Worm (Caenorhabditis elegans) whole organism, L4 larva: ENCODE measurements around the gene vang-1.

Source experiments
- F26F4.8 ChIP-seq: fragments of 200-800 bp; sonication (Bioruptor generic); conservative IDR thresholded peaks from 2 replicates; pipeline ENCODE4 v1.3.6; 2022; ENCODE audit warnings: missing genetic modification characterization, missing compliant biosample characterization
- F37D6.2 ChIP-seq: sonication (generic microtip); optimal IDR thresholded peaks from 2 replicates; lab custom pipeline; 2016; ENCODE audit warnings: mild to moderate bottlenecking, missing genetic modification characterization, missing compliant biosample characterization
- R02D3.7 ChIP-seq: fragments of 150-350 bp; sonication (generic microtip); optimal IDR thresholded peaks from 3 replicates; lab custom pipeline; 2014; ENCODE audit warnings: missing biosample characterization, missing genetic modification characterization
- Y48G9A.11 ChIP-seq: fragments of 200-800 bp; sonication (Bioruptor generic); IDR thresholded peaks from 2 replicates; pipeline ENCODE4 v1.3.6; 2022; ENCODE audit warnings: missing genetic modification reagents, missing genetic modification characterization, missing compliant biosample characterization
- Y5F2A.4 ChIP-seq: fragments of 200-800 bp; sonication (Bioruptor generic); optimal IDR thresholded peaks from 2 replicates; lab custom pipeline; 2018; ENCODE audit warnings: mild to moderate bottlenecking, missing genetic modification characterization, missing compliant biosample characterization
- Y75B8A.6 ChIP-seq: fragments of 200-800 bp; sonication (Bioruptor generic); IDR thresholded peaks from 2 replicates; pipeline ENCODE4 v1.3.6; 2022; ENCODE audit warnings: missing genetic modification reagents, missing genetic modification characterization, missing compliant biosample characterization
- ZK337.2 ChIP-seq: fragments of 200-800 bp; sonication (Bioruptor generic); IDR thresholded peaks from 2 replicates; pipeline ENCODE4 v1.3.6; 2022; ENCODE audit warnings: missing genetic modification reagents, missing genetic modification characterization, missing compliant biosample characterization
- aha-1 ChIP-seq: fragments of 150-350 bp; peaks from one replicate; lab custom pipeline; 2014; ENCODE audit warnings: missing biosample characterization, missing genetic modification characterization
- ama-1 ChIP-seq: fragments of 150-350 bp; optimal IDR thresholded peaks from 2 replicates; lab custom pipeline; 2014; ENCODE audit warnings: inconsistent platforms, mixed read lengths
- cey-2 ChIP-seq: sonication (generic microtip); optimal IDR thresholded peaks from 3 replicates; lab custom pipeline; 2017; ENCODE audit warnings: missing genetic modification characterization, mild to moderate bottlenecking, missing compliant biosample characterization, antibody characterized with exemption, borderline replicate concordance; ENCODE audit not compliant: insufficient read depth
- daf-16 ChIP-seq, 3 experiments: sonication (generic microtip); optimal IDR thresholded peaks; 2 replicates each; lab custom pipeline; 2016 to 2017; ENCODE audit warnings: missing genetic modification characterization in 3 of 3, missing genetic modification reagents in 3 of 3, mild to moderate bottlenecking in 2 of 3, missing compliant biosample characterization in 2 of 3, missing biosample characterization in 1 of 3, moderate library complexity in 1 of 3
- daf-19 ChIP-seq: fragments of 200-800 bp; sonication (Bioruptor generic); conservative IDR thresholded peaks from 2 replicates; pipeline ENCODE4 v1.3.6; 2022; ENCODE audit warnings: missing genetic modification characterization, missing compliant biosample characterization
- dmd-6 ChIP-seq: fragments of 200-800 bp; sonication (Bioruptor generic); IDR thresholded peaks from 2 replicates; pipeline ENCODE4 v1.3.6; 2022; ENCODE audit warnings: missing genetic modification reagents, missing genetic modification characterization, missing compliant biosample characterization
- dmd-9 ChIP-seq: fragments of 200-800 bp; sonication (Bioruptor generic); IDR thresholded peaks from 2 replicates; pipeline ENCODE4 v1.3.6; 2022; ENCODE audit warnings: missing genetic modification reagents, missing genetic modification characterization, missing compliant biosample characterization
- dve-1 ChIP-seq: sonication (generic microtip); optimal IDR thresholded peaks from 2 replicates; lab custom pipeline; 2017; ENCODE audit warnings: antibody characterized with exemption, mild to moderate bottlenecking, missing genetic modification characterization, missing compliant biosample characterization; ENCODE audit not compliant: insufficient read depth
- egl-27 ChIP-seq: sonication (generic microtip); optimal IDR thresholded peaks from 3 replicates; lab custom pipeline; 2017; ENCODE audit warnings: missing biosample characterization, missing genetic modification reagents, missing genetic modification characterization
- gei-8 ChIP-seq: fragments of 200-800 bp; sonication (Bioruptor generic); optimal IDR thresholded peaks from 2 replicates; lab custom pipeline; 2018; ENCODE audit warnings: mild to moderate bottlenecking, missing genetic modification characterization, missing compliant biosample characterization
- hlh-11 ChIP-seq: fragments of 200-800 bp; sonication (Bioruptor generic); optimal IDR thresholded peaks from 2 replicates; lab custom pipeline; 2018; ENCODE audit warnings: mild to moderate bottlenecking, missing genetic modification characterization, missing compliant biosample characterization
- hlh-30 ChIP-seq: sonication (generic microtip); optimal IDR thresholded peaks from 2 replicates; lab custom pipeline; 2017; ENCODE audit warnings: antibody characterized with exemption, mild to moderate bottlenecking, missing genetic modification characterization, missing compliant biosample characterization; ENCODE audit not compliant: insufficient read depth
- hmg-1.1 ChIP-seq: fragments of 200-800 bp; sonication (Bioruptor generic); IDR thresholded peaks from 2 replicates; pipeline ENCODE4 v1.3.6; 2022; ENCODE audit warnings: missing genetic modification reagents, missing genetic modification characterization, missing compliant biosample characterization
- lim-7 ChIP-seq: fragments of 200-800 bp; sonication (Bioruptor generic); IDR thresholded peaks from 2 replicates; pipeline ENCODE4 v1.3.6; 2022; ENCODE audit warnings: missing genetic modification characterization, missing compliant biosample characterization
- lin-15B ChIP-seq: fragments of 150-350 bp; sonication (generic microtip); optimal IDR thresholded peaks from 3 replicates; lab custom pipeline; 2014; ENCODE audit warnings: missing biosample characterization, missing genetic modification characterization
- lin-29 ChIP-seq: fragments of 200-800 bp; sonication (Bioruptor generic); IDR thresholded peaks from 2 replicates; pipeline ENCODE4 v1.3.6; 2022; ENCODE audit warnings: missing genetic modification reagents, missing genetic modification characterization, missing compliant biosample characterization
- lsy-2 ChIP-seq, 2 experiments: fragments of 150-350 bp in 1 of 2; sonication (generic microtip) in 1 of 2; optimal IDR thresholded peaks; 2 replicates each; lab custom pipeline; 2014 to 2017; ENCODE audit warnings: missing biosample characterization in 2 of 2, missing genetic modification characterization in 2 of 2
- madf-9 ChIP-seq: fragments of 200-800 bp; sonication (Bioruptor generic); conservative IDR thresholded peaks from 2 replicates; pipeline ENCODE4 v1.3.6; 2022; ENCODE audit warnings: missing genetic modification reagents, missing genetic modification characterization, missing compliant biosample characterization
- mdl-1 ChIP-seq, 2 experiments: fragments of 150-350 bp in 1 of 2; sonication (generic microtip) in 1 of 2; optimal IDR thresholded peaks; 2 replicates each; lab custom pipeline; 2014 to 2017; ENCODE audit warnings: missing biosample characterization in 2 of 2, missing genetic modification characterization in 2 of 2
- mep-1 ChIP-seq: fragments of 150-350 bp; sonication (generic microtip); optimal IDR thresholded peaks from 3 replicates; lab custom pipeline; 2014; ENCODE audit warnings: missing biosample characterization, missing genetic modification characterization
- mes-2 ChIP-seq: sonication (generic microtip); optimal IDR thresholded peaks from 2 replicates; lab custom pipeline; 2016; ENCODE audit warnings: missing genotype, mild to moderate bottlenecking, missing genetic modification characterization, missing compliant biosample characterization; ENCODE audit not compliant: poor library complexity, severe bottlenecking
- mxl-2 ChIP-seq: fragments of 200-800 bp; sonication (Bioruptor generic); conservative IDR thresholded peaks from 2 replicates; pipeline ENCODE4 v1.3.6; 2022; ENCODE audit warnings: missing genetic modification reagents, missing genetic modification characterization, missing compliant biosample characterization
- nhr-10 ChIP-seq: fragments of 150-350 bp; optimal IDR thresholded peaks from 2 replicates; lab custom pipeline; 2014; ENCODE audit warnings: missing biosample characterization, missing genetic modification characterization
- nhr-11 ChIP-seq: fragments of 150-350 bp; optimal IDR thresholded peaks from 2 replicates; lab custom pipeline; 2014; ENCODE audit warnings: missing biosample characterization, missing genetic modification characterization
- nhr-28 ChIP-seq: fragments of 150-350 bp; optimal IDR thresholded peaks from 2 replicates; lab custom pipeline; 2014; ENCODE audit warnings: missing biosample characterization, missing genetic modification characterization
- nhr-48 ChIP-seq: sonication (generic microtip); optimal IDR thresholded peaks from 2 replicates; lab custom pipeline; 2016; ENCODE audit warnings: mild to moderate bottlenecking, missing genetic modification characterization, missing compliant biosample characterization
- php-3 ChIP-seq: fragments of 200-800 bp; sonication (Bioruptor generic); IDR thresholded peaks from 2 replicates; pipeline ENCODE4 v1.3.6; 2022; ENCODE audit warnings: missing genetic modification reagents, missing genetic modification characterization, missing compliant biosample characterization
- pqm-1 ChIP-seq: sonication (generic microtip); optimal IDR thresholded peaks from 2 replicates; lab custom pipeline; 2017; ENCODE audit warnings: missing biosample characterization, missing genetic modification characterization
- rbr-2 ChIP-seq: sonication (generic microtip); optimal IDR thresholded peaks from 2 replicates; lab custom pipeline; 2016; ENCODE audit warnings: missing genotype, missing genetic modification characterization, missing compliant biosample characterization
- sdz-12 ChIP-seq: fragments of 200-800 bp; sonication (Bioruptor generic); optimal IDR thresholded peaks from 2 replicates; lab custom pipeline; 2018; ENCODE audit warnings: mild to moderate bottlenecking, missing genetic modification characterization, missing compliant biosample characterization
- skn-1 ChIP-seq: fragments of 150-350 bp; optimal IDR thresholded peaks from 2 replicates; lab custom pipeline; 2014; ENCODE audit warnings: missing biosample characterization, missing genetic modification characterization
- tag-97 ChIP-seq: fragments of 200-800 bp; sonication (Bioruptor generic); IDR thresholded peaks from 2 replicates; pipeline ENCODE4 v1.3.6; 2022; ENCODE audit warnings: missing genetic modification characterization, missing compliant biosample characterization
- unc-62 ChIP-seq, 3 experiments: fragments of 150-350 bp in 1 of 3; sonication (generic microtip); optimal IDR thresholded peaks in 2 of 3; peaks in 1 of 3; 1 replicate in 1 of 3; 2 replicates in 2 of 3; lab custom pipeline; 2014 to 2017; ENCODE audit warnings: missing biosample characterization in 3 of 3, missing genetic modification characterization in 3 of 3, missing genetic modification reagents in 3 of 3, missing genotype in 1 of 3
- vab-7 ChIP-seq: fragments of 200-800 bp; sonication (Bioruptor generic); IDR thresholded peaks from 2 replicates; pipeline ENCODE4 v1.3.6; 2022; ENCODE audit warnings: missing genetic modification reagents, missing genetic modification characterization, missing compliant biosample characterization
- zfp-3 ChIP-seq: fragments of 200-800 bp; sonication (Bioruptor generic); conservative IDR thresholded peaks from 2 replicates; pipeline ENCODE4 v1.3.6; 2022; ENCODE audit warnings: missing genetic modification reagents, missing genetic modification characterization, missing compliant biosample characterization
- ztf-7 ChIP-seq: fragments of 150-350 bp; optimal IDR thresholded peaks from 2 replicates; lab custom pipeline; 2014; ENCODE audit warnings: missing biosample characterization, missing genetic modification characterization

vang-1 gene

ce11 chrX:2838619-2839018 lies 47.0 kb upstream of the vang-1 start:
- TF ChIP-seq daf-19 (GFP tag; lab: Robert Waterston, UW), result no peak
- peak; percentile 65 for TF ChIP-seq dmd-6 (GFP tag; lab: Robert Waterston, UW)
- TF ChIP-seq dve-1 (tag; lab: Kevin White, UChicago), result peak; percentile 37
- TF ChIP-seq aha-1 (tag; lab: Kevin White, UChicago), result peak; percentile 9
- no peak for TF ChIP-seq daf-16 (GFP tag; optimal IDR thresholded peaks at IDR 0.05; lab: Kevin White, UChicago)
- peak; percentile 0 for TF ChIP-seq daf-16 (tag; optimal IDR thresholded peaks at IDR 0.05; lab: Kevin White, UChicago)
- TF ChIP-seq R02D3.7 (tag; lab: Kevin White, UChicago), result no peak
- TF ChIP-seq rbr-2, result no peak
- peak; percentile 30 for TF ChIP-seq hlh-11
- no peak for TF ChIP-seq egl-27 (tag; lab: Kevin White, UChicago)
- peak; percentile 85 for TF ChIP-seq pqm-1 (tag; lab: Kevin White, UChicago)
- TF ChIP-seq tag-97, result no peak

DNA sequence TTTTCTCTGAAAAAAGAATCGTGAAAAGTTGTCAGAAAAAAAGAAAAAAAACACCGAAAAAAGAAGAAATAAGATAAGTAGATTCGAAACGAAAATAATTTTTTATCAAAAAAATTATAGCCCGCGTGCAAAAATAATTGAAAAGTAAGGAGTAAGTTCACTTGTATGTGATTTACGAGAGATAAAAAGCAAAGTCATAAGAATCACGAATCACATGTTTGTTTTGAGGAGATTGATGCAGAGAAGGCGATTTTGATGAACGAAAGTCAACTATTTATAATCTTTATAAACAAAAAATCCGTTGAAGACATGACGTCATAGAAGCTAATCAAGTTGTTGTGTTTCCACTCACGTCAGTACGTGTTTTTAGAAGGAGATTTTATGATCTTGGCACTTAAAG lies 45.4 kb upstream of the vang-1 start, which contains the start of gene Y71H10B.1:
Y71H10B.1 (minus strand) TSS at position 6 of the 400 bp plus-strand sequence.
- TF ChIP-seq hlh-30 (tag; lab: Kevin White, UChicago), result peak; percentile 82
- TF ChIP-seq nhr-10 (tag; lab: Kevin White, UChicago), result no peak
- peak in 1 of 2 experiments; percentile 18 for TF ChIP-seq lsy-2 (tag; optimal IDR thresholded peaks at IDR 0.05; lab: Kevin White, UChicago)
- TF ChIP-seq dmd-6 (GFP tag; lab: Robert Waterston, UW), result peak; percentile 45
- TF ChIP-seq mdl-1 (tag; optimal IDR thresholded peaks at IDR 0.05; lab: Kevin White, UChicago), result peak in 1 of 2 experiments; percentile 30

ce11 chrX:2841754-2842153 lies 43.9 kb upstream of the vang-1 start:
- TF ChIP-seq hlh-11 (peak; percentile 31), vab-7 (GFP tag; lab: Robert Waterston, UW) (no peak), madf-9 (no peak), ztf-7 (tag; lab: Kevin White, UChicago) (no peak), nhr-48 (tag; lab: Kevin White, UChicago) (peak; percentile 30), dmd-6 (GFP tag; lab: Robert Waterston, UW) (peak; percentile 41; the same call in 1 of the 2 replicates), mes-2 (tag; lab: Kevin White, UChicago) (peak; percentile 2), hmg-1.1 (GFP tag; lab: Robert Waterston, UW) (no peak), lin-15B (no peak), ama-1 (lab: Kevin White, UChicago) (no peak), nhr-10 (tag; lab: Kevin White, UChicago) (no peak), nhr-28 (no peak), aha-1 (tag; lab: Kevin White, UChicago) (no peak), nhr-11 (tag; lab: Kevin White, UChicago) (no peak), skn-1 (tag; lab: Kevin White, UChicago) (no peak), daf-16 (GFP tag; optimal IDR thresholded peaks at IDR 0.05; lab: Kevin White, UChicago) (no peak), daf-16 (tag; optimal IDR thresholded peaks at IDR 0.05; lab: Kevin White, UChicago) (peak; percentile 51), lsy-2 (tag; optimal IDR thresholded peaks at IDR 0.05; lab: Kevin White, UChicago) (no peak), F37D6.2 (tag; lab: Kevin White, UChicago) (no peak), mep-1 (tag; lab: Kevin White, UChicago) (peak; percentile 37), pqm-1 (tag; lab: Kevin White, UChicago) (peak; percentile 79), php-3 (GFP tag; lab: Robert Waterston, UW) (peak; percentile 87), dve-1 (tag; lab: Kevin White, UChicago) (peak; percentile 89)

- TF ChIP-seq lin-15B (no peak), lim-7 (GFP tag; lab: Robert Waterston, UW) (0 out of 2 replicates have a peak, but pooled peaks have one; percentile 23), unc-62 (GFP tag; optimal IDR thresholded peaks at IDR 0.05 in 1 of 2; lab: Kevin White, UChicago) (no peak), unc-62 (tag; optimal IDR thresholded peaks at IDR 0.05; lab: Kevin White, UChicago) (no peak), mxl-2 (no peak), ZK337.2 (GFP tag; lab: Robert Waterston, UW) (no peak), F26F4.8 (GFP tag; lab: Robert Waterston, UW) (no peak), Y75B8A.6 (GFP tag; lab: Robert Waterston, UW) (no peak), zfp-3 (GFP tag; lab: Robert Waterston, UW) (no peak), sdz-12 (no peak), nhr-11 (tag; lab: Kevin White, UChicago) (no peak), gei-8 (GFP tag; lab: Kevin White, UChicago) (no peak), daf-16 (GFP tag; optimal IDR thresholded peaks at IDR 0.05; lab: Kevin White, UChicago) (no peak), daf-16 (tag; optimal IDR thresholded peaks at IDR 0.05; lab: Kevin White, UChicago) (no peak), tag-97 (no peak), dmd-9 (GFP tag; lab: Robert Waterston, UW) (no peak), Y5F2A.4 (GFP tag; lab: Kevin White, UChicago) (no peak), lin-29 (GFP tag; lab: Robert Waterston, UW) (no peak), Y48G9A.11 (GFP tag; lab: Robert Waterston, UW) (no peak), cey-2 (tag; lab: Kevin White, UChicago) (no peak)
Observed at ce11 chrX:2843508-2843907, 42.1 kb upstream of the vang-1 start.
